Worm (Caenorhabditis elegans) whole organism, L1 larva: Measurements from ENCODE around the gene srx-20.

Experiments used
- C04F5.9 ChIP-seq: sonication (generic microtip); optimal IDR thresholded peaks from 2 replicates; lab custom pipeline; 2016; ENCODE audit warnings: missing genetic modification characterization, missing compliant biosample characterization
- C16A3.4 ChIP-seq: fragments of 150-350 bp; optimal IDR thresholded peaks from 2 replicates; lab custom pipeline; 2014; ENCODE audit warnings: missing biosample characterization, missing genetic modification characterization
- C34B4.2 ChIP-seq: sonication (generic microtip); optimal IDR thresholded peaks from 2 replicates; lab custom pipeline; 2017; ENCODE audit warnings: mild to moderate bottlenecking, missing genetic modification characterization, missing compliant biosample characterization
- Y116A8C.19 ChIP-seq: sonication (generic microtip); optimal IDR thresholded peaks from 2 replicates; lab custom pipeline; 2016; ENCODE audit warnings: missing compliant biosample characterization, missing genetic modification characterization, borderline replicate concordance
- aha-1 ChIP-seq: fragments of 150-350 bp; optimal IDR thresholded peaks from 2 replicates; lab custom pipeline; 2014; ENCODE audit warnings: missing biosample characterization, missing genetic modification characterization
- ama-1 ChIP-seq: fragments of 150-350 bp; optimal IDR thresholded peaks from 2 replicates; lab custom pipeline; 2014
- blmp-1 ChIP-seq: fragments of 150-350 bp; optimal IDR thresholded peaks from 2 replicates; lab custom pipeline; 2014; ENCODE audit warnings: missing biosample characterization, missing genetic modification characterization
- ceh-82 ChIP-seq, 3 experiments: fragments of 150-350 bp in 1 of 3; sonication (generic microtip) in 2 of 3; optimal IDR thresholded peaks; 2 replicates each; lab custom pipeline; 2014 to 2017; ENCODE audit warnings: missing biosample characterization in 3 of 3, missing genetic modification characterization in 3 of 3
- ceh-88 ChIP-seq: fragments of 200-800 bp; sonication (Bioruptor generic); IDR thresholded peaks from 2 replicates; pipeline ENCODE4 v1.3.6; 2022; ENCODE audit warnings: missing genetic modification characterization, missing compliant biosample characterization
- ces-1 ChIP-seq: fragments of 150-350 bp; optimal IDR thresholded peaks from 2 replicates; lab custom pipeline; 2014; ENCODE audit warnings: missing biosample characterization, missing genetic modification reagents, missing genetic modification characterization
- efl-1 ChIP-seq, 4 experiments: fragments of 150-350 bp; optimal IDR thresholded peaks in 3 of 4; peaks in 1 of 4; 1 replicate in 1 of 4; 2 replicates in 3 of 4; lab custom pipeline; 2014; ENCODE audit warnings: missing biosample characterization in 2 of 4, missing genetic modification characterization in 2 of 4, missing genetic modification reagents in 2 of 4
- efl-3 ChIP-seq: fragments of 200-800 bp; sonication (Bioruptor generic); optimal IDR thresholded peaks from 2 replicates; lab custom pipeline; 2018; ENCODE audit warnings: mild to moderate bottlenecking, missing genetic modification characterization, missing compliant biosample characterization
- egl-13 ChIP-seq: sonication (generic microtip); optimal IDR thresholded peaks from 2 replicates; lab custom pipeline; 2016; ENCODE audit warnings: missing genotype, missing genetic modification reagents, missing genetic modification characterization, missing compliant biosample characterization
- egl-27 ChIP-seq, 2 experiments: fragments of 150-350 bp in 1 of 2; sonication (generic microtip); optimal IDR thresholded peaks; 3 replicates each; lab custom pipeline; 2017 to 2018; ENCODE audit warnings: missing biosample characterization in 2 of 2, missing genetic modification characterization in 2 of 2, missing genetic modification reagents in 2 of 2
- fkh-10 ChIP-seq: sonication (generic microtip); optimal IDR thresholded peaks from 2 replicates; lab custom pipeline; 2017; ENCODE audit warnings: missing biosample characterization, missing genetic modification reagents, missing genetic modification characterization
- fkh-4 ChIP-seq: sonication (generic microtip); optimal IDR thresholded peaks from 2 replicates; lab custom pipeline; 2016; ENCODE audit warnings: missing compliant biosample characterization, missing genetic modification characterization, borderline replicate concordance
- fkh-8 ChIP-seq: sonication (generic microtip); optimal IDR thresholded peaks from 2 replicates; lab custom pipeline; 2016; ENCODE audit warnings: mild to moderate bottlenecking, missing genetic modification characterization, missing compliant biosample characterization
- fos-1 ChIP-seq: fragments of 150-350 bp; optimal IDR thresholded peaks from 2 replicates; lab custom pipeline; 2014; ENCODE audit warnings: missing biosample characterization, missing genetic modification characterization
- grh-1 ChIP-seq: fragments of 200-800 bp; sonication (Bioruptor generic); IDR thresholded peaks from 2 replicates; pipeline ENCODE4 v1.3.6; 2022; ENCODE audit warnings: missing genetic modification reagents, missing genetic modification characterization, missing compliant biosample characterization
- hpl-2 ChIP-seq: fragments of 150-350 bp; optimal IDR thresholded peaks from 2 replicates; lab custom pipeline; 2014; ENCODE audit warnings: missing biosample characterization, missing genetic modification reagents, missing genetic modification characterization
- irx-1 ChIP-seq: sonication (generic microtip); optimal IDR thresholded peaks from 2 replicates; lab custom pipeline; 2016; ENCODE audit warnings: missing genetic modification characterization, missing compliant biosample characterization
- isw-1 ChIP-seq: fragments of 200-800 bp; sonication (Bioruptor generic); IDR thresholded peaks from 2 replicates; pipeline ENCODE4 v1.3.6; 2022; ENCODE audit warnings: missing genetic modification characterization, missing compliant biosample characterization
- jun-1 ChIP-seq: fragments of 150-350 bp; optimal IDR thresholded peaks from 2 replicates; lab custom pipeline; 2014; ENCODE audit warnings: missing biosample characterization, missing genetic modification reagents, missing genetic modification characterization
- lin-13 ChIP-seq: fragments of 150-350 bp; optimal IDR thresholded peaks from 2 replicates; lab custom pipeline; 2014; ENCODE audit warnings: missing biosample characterization, missing genetic modification reagents, missing genetic modification characterization
- lin-14 ChIP-seq: fragments of 200-800 bp; sonication (Bioruptor generic); optimal IDR thresholded peaks from 2 replicates; lab custom pipeline; 2018; ENCODE audit warnings: mild to moderate bottlenecking, missing genetic modification characterization, moderate library complexity, missing compliant biosample characterization
- lin-35 ChIP-seq, 2 experiments: fragments of 150-350 bp; optimal IDR thresholded peaks; 2 replicates each; lab custom pipeline; 2014; ENCODE audit warnings: missing biosample characterization in 2 of 2, missing genetic modification characterization in 2 of 2, missing genetic modification reagents in 2 of 2
- lin-39 ChIP-seq: fragments of 150-350 bp; optimal IDR thresholded peaks from 2 replicates; lab custom pipeline; 2014; ENCODE audit warnings: missing biosample characterization, missing genetic modification reagents, missing genetic modification characterization
- lsy-2 ChIP-seq, 2 experiments: fragments of 150-350 bp; optimal IDR thresholded peaks; 2 replicates each; lab custom pipeline; 2014; ENCODE audit warnings: missing biosample characterization in 2 of 2, missing genetic modification characterization in 2 of 2
- mab-9 ChIP-seq: fragments of 200-800 bp; sonication (Bioruptor generic); IDR thresholded peaks from 2 replicates; pipeline ENCODE4 v1.3.6; 2022; ENCODE audit warnings: missing genetic modification reagents, missing genetic modification characterization, missing compliant biosample characterization
- mef-2 ChIP-seq: fragments of 150-350 bp; optimal IDR thresholded peaks from 2 replicates; lab custom pipeline; 2014; ENCODE audit warnings: missing biosample characterization, missing genetic modification characterization
- mep-1 ChIP-seq: fragments of 150-350 bp; optimal IDR thresholded peaks from 2 replicates; lab custom pipeline; 2014; ENCODE audit warnings: missing biosample characterization, missing genetic modification characterization
- nhr-12 ChIP-seq: sonication (generic microtip); optimal IDR thresholded peaks from 2 replicates; lab custom pipeline; 2017; ENCODE audit warnings: missing biosample characterization, missing genetic modification characterization
- nhr-19 ChIP-seq: fragments of 200-800 bp; sonication (Bioruptor generic); conservative IDR thresholded peaks from 2 replicates; pipeline ENCODE4 v1.3.6; 2022; ENCODE audit warnings: missing genetic modification characterization, missing compliant biosample characterization
- nhr-47 ChIP-seq: sonication (generic microtip); optimal IDR thresholded peaks from 2 replicates; lab custom pipeline; 2016; ENCODE audit warnings: mild to moderate bottlenecking, missing genetic modification characterization, moderate library complexity, missing compliant biosample characterization
- nhr-71 ChIP-seq: sonication (generic microtip); optimal IDR thresholded peaks from 2 replicates; lab custom pipeline; 2016; ENCODE audit warnings: mild to moderate bottlenecking, missing genetic modification characterization, moderate library complexity, missing compliant biosample characterization
- nhr-76 ChIP-seq: sonication (generic microtip); optimal IDR thresholded peaks from 2 replicates; lab custom pipeline; 2017; ENCODE audit warnings: missing biosample characterization, missing genetic modification characterization
- nhr-77 ChIP-seq: fragments of 150-350 bp; optimal IDR thresholded peaks from 2 replicates; lab custom pipeline; 2014; ENCODE audit warnings: missing biosample characterization, missing genetic modification characterization
- nhr-84 ChIP-seq: sonication (generic microtip); optimal IDR thresholded peaks from 2 replicates; lab custom pipeline; 2017; ENCODE audit warnings: missing biosample characterization, missing genetic modification characterization
- nhr-85 ChIP-seq: sonication (generic microtip); peaks from one replicate; lab custom pipeline; 2016; ENCODE audit warnings: missing genetic modification characterization, inconsistent platforms, missing compliant biosample characterization
- pax-3 ChIP-seq: fragments of 200-800 bp; sonication (Bioruptor generic); optimal IDR thresholded peaks from 2 replicates; lab custom pipeline; 2018; ENCODE audit warnings: mild to moderate bottlenecking, missing genetic modification characterization, moderate library complexity, missing compliant biosample characterization
- pqm-1 ChIP-seq: sonication (generic microtip); optimal IDR thresholded peaks from 3 replicates; lab custom pipeline; 2017; ENCODE audit warnings: missing biosample characterization, missing genetic modification characterization
- skn-1 ChIP-seq: fragments of 150-350 bp; optimal IDR thresholded peaks from 2 replicates; lab custom pipeline; 2014; ENCODE audit warnings: missing biosample characterization, missing genetic modification characterization
- snpc-4 ChIP-seq: fragments of 150-350 bp; optimal IDR thresholded peaks from 2 replicates; lab custom pipeline; 2014; ENCODE audit warnings: missing biosample characterization, missing genetic modification characterization
- sup-37 ChIP-seq: fragments of 200-800 bp; sonication (Bioruptor generic); optimal IDR thresholded peaks from 2 replicates; lab custom pipeline; 2018; ENCODE audit warnings: mild to moderate bottlenecking, missing genetic modification characterization, missing compliant biosample characterization
- tbx-2 ChIP-seq: sonication (generic microtip); optimal IDR thresholded peaks from 2 replicates; lab custom pipeline; 2016; ENCODE audit warnings: missing genetic modification characterization, missing compliant biosample characterization
- tlp-1 ChIP-seq: fragments of 150-350 bp; optimal IDR thresholded peaks from 2 replicates; lab custom pipeline; 2014; ENCODE audit warnings: missing biosample characterization, missing genetic modification characterization
- unc-130 ChIP-seq: fragments of 150-350 bp; optimal IDR thresholded peaks from 2 replicates; lab custom pipeline; 2017; ENCODE audit warnings: missing biosample characterization, missing genetic modification characterization, inconsistent platforms
- unc-30 ChIP-seq: sonication (generic microtip); optimal IDR thresholded peaks from 2 replicates; lab custom pipeline; 2017; ENCODE audit warnings: missing biosample characterization, missing genetic modification characterization
- unc-62 ChIP-seq: fragments of 150-350 bp; optimal IDR thresholded peaks from 2 replicates; lab custom pipeline; 2014; ENCODE audit warnings: missing biosample characterization, missing genetic modification reagents, missing genetic modification characterization
- unc-86 ChIP-seq: sonication (generic microtip); optimal IDR thresholded peaks from 2 replicates; lab custom pipeline; 2016; ENCODE audit warnings: missing genetic modification characterization, missing compliant biosample characterization
- unc-98 ChIP-seq: fragments of 200-800 bp; sonication (Bioruptor generic); IDR thresholded peaks from 2 replicates; pipeline ENCODE4 v1.3.6; 2022; ENCODE audit warnings: missing genetic modification characterization, missing compliant biosample characterization
- zag-1 ChIP-seq: fragments of 150-350 bp; optimal IDR thresholded peaks from 2 replicates; lab custom pipeline; 2014; ENCODE audit warnings: missing biosample characterization, missing genetic modification characterization
- ztf-11 ChIP-seq, 2 experiments: sonication (generic microtip); optimal IDR thresholded peaks; 2 replicates each; lab custom pipeline; 2016 to 2017; ENCODE audit warnings: missing genetic modification characterization in 2 of 2, missing biosample characterization in 1 of 2, missing compliant biosample characterization in 1 of 2

The srx-20 gene

ce11 chrIV:6833617-6834016, 34.3 kb upstream of the srx-20 start (continued):
- TF ChIP-seq unc-98 (GFP tag; lab: Robert Waterston, UW) (no peak), unc-130 (tag; lab: Kevin White, UChicago) (no peak), grh-1 (no peak), jun-1 (no peak), pax-3 (tag; lab: Kevin White, UChicago) (no peak), nhr-71 (tag; lab: Kevin White, UChicago) (no peak), lin-14 (GFP tag; lab: Kevin White, UChicago) (no peak), nhr-77 (no peak), mef-2 (no peak), aha-1 (no peak)

ce11 chrIV:6834705-6835104, 33.2 kb upstream of the srx-20 start:
- no peak for TF ChIP-seq irx-1 (tag; lab: Kevin White, UChicago)
- no peak for TF ChIP-seq mep-1 (tag; lab: Kevin White, UChicago)
- TF ChIP-seq tlp-1 (tag; lab: Kevin White, UChicago), result no peak
- TF ChIP-seq nhr-12, result no peak
- TF ChIP-seq hpl-2, result no peak
- no peak for TF ChIP-seq C34B4.2 (tag; lab: Kevin White, UChicago)
- no peak for TF ChIP-seq efl-3
- no peak for TF ChIP-seq lin-39
- TF ChIP-seq snpc-4, result no peak
- no peak for TF ChIP-seq mab-9 (GFP tag; lab: Robert Waterston, UW)
- TF ChIP-seq nhr-76 (tag; lab: Kevin White, UChicago), result no peak
- no peak for TF ChIP-seq fkh-4 (tag; lab: Kevin White, UChicago)
- TF ChIP-seq blmp-1 (tag; lab: Kevin White, UChicago), result no peak
- TF ChIP-seq unc-86 (tag; lab: Kevin White, UChicago), result peak; percentile 50
- TF ChIP-seq unc-62 (GFP tag; lab: Kevin White, UChicago), result no peak
- TF ChIP-seq Y116A8C.19, result no peak
- no peak for TF ChIP-seq C16A3.4 (tag; lab: Kevin White, UChicago)
- TF ChIP-seq nhr-77, result no peak
- no peak for TF ChIP-seq ztf-11 (tag; optimal IDR thresholded peaks at IDR 0.05; lab: Kevin White, UChicago)
- no peak for TF ChIP-seq tbx-2 (tag; lab: Kevin White, UChicago)
- TF ChIP-seq fkh-8 (tag; lab: Kevin White, UChicago), result no peak
- TF ChIP-seq egl-27 (tag; optimal IDR thresholded peaks at IDR 0.05; lab: Kevin White, UChicago), result no peak
- no peak for TF ChIP-seq fos-1 (tag; lab: Kevin White, UChicago)
- peak; percentile 28 for TF ChIP-seq ces-1 (GFP tag; lab: Kevin White, UChicago)
- no peak for TF ChIP-seq ceh-88 (GFP tag; lab: Robert Waterston, UW)
- peak; percentile 83 for TF ChIP-seq lin-14 (GFP tag; lab: Kevin White, UChicago)
- no peak for TF ChIP-seq lin-13 (GFP tag; lab: Kevin White, UChicago)
- no peak for TF ChIP-seq unc-98 (GFP tag; lab: Robert Waterston, UW)
- TF ChIP-seq ceh-82 (tag; optimal IDR thresholded peaks at IDR 0.05; lab: Kevin White, UChicago), result peak in 1 of 3 experiments; percentile 29
- TF ChIP-seq efl-1 (optimal IDR thresholded peaks at IDR 0.05; lab: Kevin White, UChicago), result no peak
- TF ChIP-seq efl-1 (GFP tag; optimal IDR thresholded peaks at IDR 0.05 in 1 of 2; lab: Kevin White, UChicago), result no peak
- no peak for TF ChIP-seq lin-35 (GFP tag; optimal IDR thresholded peaks at IDR 0.05; lab: Kevin White, UChicago)
- TF ChIP-seq nhr-47, result no peak
- TF ChIP-seq unc-30 (tag; lab: Kevin White, UChicago), result no peak
- TF ChIP-seq pqm-1 (tag; lab: Kevin White, UChicago), result no peak
- peak; percentile 86 for TF ChIP-seq fkh-10 (GFP tag; lab: Kevin White, UChicago)
- peak; percentile 10 for TF ChIP-seq nhr-71 (tag; lab: Kevin White, UChicago)
- no peak for TF ChIP-seq sup-37
- TF ChIP-seq C04F5.9 (tag; lab: Kevin White, UChicago), result no peak
- TF ChIP-seq nhr-84, result no peak
- peak in 1 of 2 experiments; percentile 19 for TF ChIP-seq lsy-2 (tag; optimal IDR thresholded peaks at IDR 0.05; lab: Kevin White, UChicago)
- TF ChIP-seq pax-3 (tag; lab: Kevin White, UChicago), result no peak
- peak; percentile 10; the same call in 1 of the 2 replicates for TF ChIP-seq isw-1
- TF ChIP-seq egl-13 (tag; lab: Kevin White, UChicago), result no peak
- TF ChIP-seq ama-1, result no peak
- TF ChIP-seq skn-1, result no peak
- TF ChIP-seq nhr-19 (GFP tag; lab: Robert Waterston, UW), result no peak
- no peak for TF ChIP-seq nhr-85
- no peak for TF ChIP-seq zag-1
